Fruit fly (Drosophila melanogaster) ovary, adult (tissue): ENCODE data around the gene CG7910.
"Not testable (repeated sequence)": the region's sequence is repeated elsewhere in the genome, so short reads cannot be mapped to it uniquely, and the experiment has no call there.

ENCODE experiments used
- CG17801 ChIP-seq: fragments of 200-800 bp; optimal IDR thresholded peaks from 2 replicates; lab custom pipeline; 2019; ENCODE audit warnings: missing biosample characterization, mild to moderate bottlenecking, missing genetic modification characterization, moderate library complexity; ENCODE audit not compliant: partially characterized antibody

Gene CG7910

dm6 chr3R:8086952-8087351 lies at the start of gene CG7910:
Gene CG7910 (plus strand): TSS chr3R:8087252.
- no peak for TF ChIP-seq CG17801 (GFP tag; lab: Kevin White, UChicago)

- no peak for TF ChIP-seq CG17801 (GFP tag; lab: Kevin White, UChicago)
Measured at dm6 chr3R:8037896-8038295, 49.2 kb upstream of the CG7910 start.

dm6 chr3R:8038927-8039326 lies 48.1 kb upstream of the CG7910 start:
- no peak for TF ChIP-seq CG17801 (GFP tag; lab: Kevin White, UChicago)

dm6 chr3R:8040843-8041242 lies 46.2 kb upstream of the CG7910 start, which contains the start of gene CG43060:
Gene CG43060 (plus strand): TSS chr3R:8041224.
- no peak for TF ChIP-seq CG17801 (GFP tag; lab: Kevin White, UChicago)

- not testable (repeated sequence) for TF ChIP-seq CG17801 (GFP tag; lab: Kevin White, UChicago)
Measured at dm6 chr3R:8048867-8049266, 38.2 kb upstream of the CG7910 start, which contains the start of gene CG43618. Gene CG43618 (plus strand): TSS chr3R:8049167.

- TF ChIP-seq CG17801 (GFP tag; lab: Kevin White, UChicago) = not testable (repeated sequence)
Measured at dm6 chr3R:8049373-8049772, 37.7 kb upstream of the CG7910 start, which contains the start of gene CG43061. Gene CG43061 (plus strand): TSS chr3R:8049673.

- no peak for TF ChIP-seq CG17801 (GFP tag; lab: Kevin White, UChicago)
Measured at dm6 chr3R:8058984-8059383, 28.1 kb upstream of the CG7910 start, which contains the start of gene mAChR-B. Gene mAChR-B (plus strand): TSS chr3R:8059284.

- TF ChIP-seq CG17801 (GFP tag; lab: Kevin White, UChicago) = no peak
Measured at dm6 chr3R:8072635-8073034, 14.4 kb upstream of the CG7910 start.

dm6 chr3R:8093824-8094223 lies 6.8 kb downstream of the CG7910 start, which contains the start of gene CG7900:
Gene CG7900 (plus strand): TSS chr3R:8094124.
- TF ChIP-seq CG17801 (GFP tag; lab: Kevin White, UChicago) = not testable (repeated sequence)

- peak; percentile 54 for TF ChIP-seq CG17801 (GFP tag; lab: Kevin White, UChicago)
Measured at dm6 chr3R:8105088-8105542, 18.1 kb downstream of the CG7910 start, which contains the start of gene puc. Gene puc (plus strand): TSS chr3R:8105332.

dm6 chr3R:8105839-8106718 lies 19.0 kb downstream of the CG7910 start:
- peak; percentile 95 for TF ChIP-seq CG17801 (GFP tag; lab: Kevin White, UChicago)

- TF ChIP-seq CG17801 (GFP tag; lab: Kevin White, UChicago) = peak; percentile 21
Measured at dm6 chr3R:8106909-8107841, 20.1 kb downstream of the CG7910 start.

- TF ChIP-seq CG17801 (GFP tag; lab: Kevin White, UChicago) = no peak
Measured at dm6 chr3R:8108770-8109169, 21.7 kb downstream of the CG7910 start.

dm6 chr3R:8109782-8110181 lies 22.7 kb downstream of the CG7910 start:
- no peak for TF ChIP-seq CG17801 (GFP tag; lab: Kevin White, UChicago)
